Worm (Caenorhabditis elegans) whole organism, mixed stage, embryonic: ENCODE measurements around the gene F49F1.14.
"Not testable (repeated sequence)": the region's sequence is repeated elsewhere in the genome, so short reads cannot be mapped to it uniquely, and the experiment has no call there.

Source experiments
- bed-3 ChIP-seq: fragments of 200-800 bp; sonication (Bioruptor generic); optimal IDR thresholded peaks from 3 replicates; lab custom pipeline; 2018; ENCODE audit warnings: mild to moderate bottlenecking, missing genetic modification characterization, moderate library complexity, missing compliant biosample characterization
- blmp-1 ChIP-seq: fragments of 150-350 bp; optimal IDR thresholded peaks from 2 replicates; lab custom pipeline; 2014; ENCODE audit warnings: missing biosample characterization, missing genetic modification characterization
- ceh-43 ChIP-seq: fragments of 200-800 bp; sonication (Bioruptor generic); optimal IDR thresholded peaks from 2 replicates; lab custom pipeline; 2018; ENCODE audit warnings: mild to moderate bottlenecking, missing genetic modification characterization, moderate library complexity, missing compliant biosample characterization
- ceh-83 ChIP-seq: fragments of 200-800 bp; sonication (Bioruptor generic); optimal IDR thresholded peaks from 2 replicates; lab custom pipeline; 2018; ENCODE audit warnings: mild to moderate bottlenecking, missing genetic modification characterization, missing compliant biosample characterization
- ces-1 ChIP-seq: fragments of 150-350 bp; optimal IDR thresholded peaks from 2 replicates; lab custom pipeline; 2014; ENCODE audit warnings: missing biosample characterization, missing genetic modification reagents, missing genetic modification characterization
- drap-1 ChIP-seq: fragments of 200-800 bp; sonication (Bioruptor generic); optimal IDR thresholded peaks from 3 replicates; lab custom pipeline; 2018; ENCODE audit warnings: mild to moderate bottlenecking, missing genetic modification characterization, missing compliant biosample characterization
- elt-1 ChIP-seq: sonication (generic microtip); optimal IDR thresholded peaks from 2 replicates; lab custom pipeline; 2017; ENCODE audit warnings: missing genetic modification characterization, mild to moderate bottlenecking, missing compliant biosample characterization, antibody characterized with exemption, moderate library complexity, borderline replicate concordance; ENCODE audit not compliant: insufficient read depth
- elt-3 ChIP-seq: fragments of 150-350 bp; optimal IDR thresholded peaks from 2 replicates; lab custom pipeline; 2014; ENCODE audit warnings: missing biosample characterization, missing genetic modification characterization
- ham-2 ChIP-seq: fragments of 200-800 bp; sonication (Bioruptor generic); optimal IDR thresholded peaks from 2 replicates; lab custom pipeline; 2018; ENCODE audit warnings: mild to moderate bottlenecking, missing genetic modification characterization, missing compliant biosample characterization
- hlh-1 ChIP-seq: fragments of 150-350 bp; optimal IDR thresholded peaks from 2 replicates; lab custom pipeline; 2014; ENCODE audit warnings: missing biosample characterization, missing genetic modification reagents, missing genetic modification characterization
- lin-13 ChIP-seq: fragments of 150-350 bp; optimal IDR thresholded peaks from 2 replicates; lab custom pipeline; 2014; ENCODE audit warnings: missing biosample characterization, missing genetic modification characterization
- lin-32 ChIP-seq: fragments of 200-800 bp; sonication (Bioruptor generic); optimal IDR thresholded peaks from 2 replicates; lab custom pipeline; 2018; ENCODE audit warnings: mild to moderate bottlenecking, missing genetic modification characterization, missing compliant biosample characterization
- mep-1 ChIP-seq: fragments of 150-350 bp; optimal IDR thresholded peaks from 2 replicates; lab custom pipeline; 2017; ENCODE audit warnings: missing biosample characterization, missing genetic modification reagents, missing genetic modification characterization, inconsistent platforms
- mls-2 ChIP-seq: sonication (generic microtip); optimal IDR thresholded peaks from 2 replicates; lab custom pipeline; 2016; ENCODE audit warnings: mild to moderate bottlenecking, missing genetic modification characterization, moderate library complexity, missing compliant biosample characterization
- nhr-12 ChIP-seq: fragments of 150-350 bp; optimal IDR thresholded peaks from 2 replicates; lab custom pipeline; 2014; ENCODE audit warnings: missing biosample characterization, missing genetic modification characterization
- nhr-2 ChIP-seq: fragments of 150-350 bp; optimal IDR thresholded peaks from 2 replicates; lab custom pipeline; 2014; ENCODE audit warnings: missing biosample characterization, missing genetic modification characterization
- nhr-237 ChIP-seq: fragments of 150-350 bp; optimal IDR thresholded peaks from 2 replicates; lab custom pipeline; 2014; ENCODE audit warnings: missing biosample characterization, missing genetic modification characterization
- nhr-28 ChIP-seq: fragments of 150-350 bp; optimal IDR thresholded peaks from 2 replicates; lab custom pipeline; 2014; ENCODE audit warnings: missing biosample characterization, missing genetic modification characterization
- nhr-76 ChIP-seq: sonication (generic microtip); optimal IDR thresholded peaks from 2 replicates; lab custom pipeline; 2017; ENCODE audit warnings: missing biosample characterization, missing genetic modification characterization
- sem-2 ChIP-seq: fragments of 200-800 bp; sonication (Bioruptor generic); optimal IDR thresholded peaks from 2 replicates; lab custom pipeline; 2018; ENCODE audit warnings: mild to moderate bottlenecking, missing genetic modification characterization, missing compliant biosample characterization
- snpc-4 ChIP-seq: fragments of 150-350 bp; optimal IDR thresholded peaks from 2 replicates; lab custom pipeline; 2014; ENCODE audit warnings: missing biosample characterization, missing genetic modification characterization
- tbx-8 ChIP-seq: fragments of 200-800 bp; sonication (Bioruptor generic); optimal IDR thresholded peaks from 2 replicates; lab custom pipeline; 2018; ENCODE audit warnings: mild to moderate bottlenecking, missing genetic modification characterization, moderate library complexity, missing compliant biosample characterization
- unc-120 ChIP-seq: sonication (generic microtip); optimal IDR thresholded peaks from 2 replicates; lab custom pipeline; 2017; ENCODE audit warnings: missing genetic modification characterization, missing compliant biosample characterization; ENCODE audit not compliant: poor library complexity, severe bottlenecking
- unc-39 ChIP-seq: fragments of 150-350 bp; optimal IDR thresholded peaks from 2 replicates; lab custom pipeline; 2014; ENCODE audit warnings: missing biosample characterization, missing genetic modification characterization
- unc-62 ChIP-seq: fragments of 150-350 bp; optimal IDR thresholded peaks from 2 replicates; lab custom pipeline; 2014; ENCODE audit warnings: missing biosample characterization, missing genetic modification reagents, missing genetic modification characterization
- ztf-11 ChIP-seq: fragments of 150-350 bp; optimal IDR thresholded peaks from 2 replicates; lab custom pipeline; 2014; ENCODE audit warnings: missing biosample characterization, missing genetic modification characterization

The F49F1.14 gene

DNA sequence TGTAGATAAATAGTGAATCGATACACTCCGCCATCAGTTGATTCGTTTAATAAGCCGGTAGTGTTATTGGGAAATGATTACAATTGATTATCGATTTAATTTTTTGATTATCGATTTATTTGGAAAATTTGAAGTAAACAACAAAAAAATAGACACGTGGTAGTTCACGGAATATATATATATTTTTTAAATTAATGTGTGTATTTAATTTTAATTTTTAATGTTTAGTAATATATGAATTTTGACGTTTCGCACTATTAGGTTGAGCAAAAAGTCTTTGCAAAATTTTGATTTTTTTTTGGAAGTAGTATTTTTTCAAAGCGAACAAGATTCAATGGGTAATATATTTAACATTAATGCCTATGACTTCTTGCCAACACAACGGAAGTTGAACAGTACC lies 30.7 kb upstream of the F49F1.14 start, which contains the start of gene F49F1.12:
Gene F49F1.12, minus strand, starts transcription at position 101 of the 400 bp plus-strand sequence.
- TF ChIP-seq nhr-76 (tag; lab: Kevin White, UChicago); blmp-1; ceh-83 (GFP tag; lab: Kevin White, UChicago): not testable (repeated sequence)

DNA sequence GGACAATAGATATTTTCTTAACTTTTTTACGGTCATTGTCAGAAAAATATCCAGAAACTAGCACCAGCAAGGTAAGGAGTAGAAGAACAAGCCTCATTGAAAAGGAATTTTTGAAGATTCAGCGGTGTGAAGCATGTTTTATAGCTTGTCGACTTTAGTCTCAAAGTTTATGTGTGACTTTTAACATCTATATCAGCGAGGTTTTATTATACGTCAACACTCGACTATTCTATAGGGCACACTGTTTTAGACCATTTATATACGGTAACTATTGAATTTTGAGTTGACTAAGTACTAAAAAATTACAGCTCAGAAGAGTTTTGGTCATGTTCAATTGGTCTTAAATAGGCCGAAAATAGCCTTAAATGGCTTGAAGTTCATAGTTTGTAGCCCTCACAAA lies 29.0 kb upstream of the F49F1.14 start, which contains the start of gene F49F1.11:
Gene F49F1.11, minus strand, starts transcription at position 101 of the 400 bp plus-strand sequence.
- no peak for TF ChIP-seq hlh-1 (tag; lab: Kevin White, UChicago)

DNA sequence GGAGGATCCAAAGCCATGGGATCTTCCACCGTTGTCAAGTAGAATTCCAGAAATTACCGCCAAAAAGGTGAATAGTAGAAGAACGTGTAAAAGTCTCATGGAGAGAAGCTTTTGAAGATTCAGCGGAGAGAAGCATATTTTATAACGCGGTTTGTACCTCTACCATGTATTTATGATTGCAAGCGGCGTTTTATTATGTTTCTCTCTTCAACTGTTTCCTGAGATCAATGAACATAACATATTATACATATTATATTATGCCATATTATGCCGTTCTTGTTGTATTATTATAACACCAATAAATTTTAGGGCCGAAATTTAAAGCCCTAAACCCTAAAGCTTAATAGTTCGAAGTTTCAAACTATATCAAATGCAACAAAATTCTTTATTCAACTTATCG lies 28.0 kb upstream of the F49F1.14 start, which contains the start of gene F49F1.18:
Gene F49F1.18, minus strand, starts transcription at position 101 of the 400 bp plus-strand sequence.
- TF ChIP-seq lin-32 (no peak), mls-2 (tag; lab: Kevin White, UChicago) (no peak), unc-62 (GFP tag; lab: Kevin White, UChicago) (no peak), ceh-43 (GFP tag; lab: Kevin White, UChicago) (no peak), unc-39 (tag; lab: Kevin White, UChicago) (no peak), unc-120 (tag; lab: Kevin White, UChicago) (no peak), snpc-4 (tag; lab: Kevin White, UChicago) (no peak)

DNA sequence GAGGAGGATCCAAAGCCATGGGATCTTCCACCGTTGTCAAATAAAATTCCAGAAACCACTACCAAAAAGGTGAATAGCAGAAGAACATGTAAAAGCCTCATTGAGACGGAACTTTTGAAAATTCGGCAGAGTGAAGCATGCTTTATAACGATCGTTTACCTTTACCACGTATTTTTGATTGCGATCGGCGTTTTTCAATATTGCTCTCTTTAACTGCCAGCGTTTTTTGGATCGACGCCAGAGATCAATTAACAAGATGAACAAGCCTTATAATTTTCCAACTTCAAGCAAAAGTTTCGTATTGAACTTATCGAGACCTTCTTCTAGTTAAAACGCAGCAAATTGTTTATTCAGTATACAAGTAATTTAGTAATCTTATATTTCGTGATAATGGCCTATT lies 26.7 kb upstream of the F49F1.14 start, which contains the start of gene F49F1.10:
Gene F49F1.10, minus strand, starts transcription at position 101 of the 400 bp plus-strand sequence.
- TF ChIP-seq ces-1 (GFP tag; lab: Kevin White, UChicago): no peak
- TF ChIP-seq lin-32: no peak
- no peak for TF ChIP-seq tbx-8 (GFP tag; lab: Kevin White, UChicago)
- no peak for TF ChIP-seq ztf-11 (tag; lab: Kevin White, UChicago)
- TF ChIP-seq bed-3 (GFP tag; lab: Kevin White, UChicago): no peak
- no peak for TF ChIP-seq ceh-83 (GFP tag; lab: Kevin White, UChicago)
- TF ChIP-seq elt-1: no peak
- TF ChIP-seq unc-62 (GFP tag; lab: Kevin White, UChicago): no peak

DNA sequence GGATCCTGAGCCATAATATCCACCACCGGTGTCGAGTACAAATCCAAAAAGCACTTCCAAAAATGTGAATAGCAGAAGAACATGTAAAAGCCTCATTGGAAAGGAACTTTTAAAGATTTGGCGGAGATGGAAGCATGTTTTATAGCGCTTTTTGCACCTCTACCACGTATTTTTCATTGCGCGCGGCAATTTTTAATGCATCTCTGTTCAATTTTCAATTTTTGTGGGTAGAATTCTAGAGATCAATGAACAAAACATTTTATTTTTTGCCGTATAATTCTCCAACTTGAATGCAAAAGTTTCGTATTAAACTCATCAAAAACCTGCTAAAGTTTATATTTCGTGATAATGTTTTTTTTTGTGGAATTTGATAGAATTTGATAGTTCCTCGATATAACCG lies 25.2 kb upstream of the F49F1.14 start, which contains the start of gene F49F1.9:
Gene F49F1.9, minus strand, starts transcription at position 101 of the 400 bp plus-strand sequence.
- TF ChIP-seq lin-13 (tag; lab: Kevin White, UChicago) (no peak), elt-3 (no peak), drap-1 (GFP tag; lab: Kevin White, UChicago) (no peak), nhr-28 (tag; lab: Kevin White, UChicago) (no peak), nhr-2 (no peak), ham-2 (no peak), lin-32 (no peak)

DNA sequence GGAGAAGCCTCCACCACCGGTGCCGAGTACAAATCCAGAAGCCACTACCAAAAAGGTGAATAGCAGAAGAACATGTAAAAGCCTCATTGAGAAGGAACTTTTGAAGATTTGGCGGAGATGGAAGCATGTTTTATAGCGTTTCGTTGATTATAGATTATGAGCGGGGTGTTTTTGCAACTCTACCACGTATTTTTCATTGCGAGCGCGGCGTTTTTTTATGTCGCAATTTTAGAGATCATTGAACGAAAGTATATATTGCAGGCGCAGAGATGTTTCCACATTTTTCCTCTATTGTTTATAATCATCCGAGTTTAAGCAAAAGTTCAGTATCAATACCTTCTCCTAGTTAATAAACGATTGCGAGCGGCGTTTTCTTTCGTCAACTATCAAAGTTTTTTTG lies 23.5 kb upstream of the F49F1.14 start, which contains the start of gene F49F1.17:
Gene F49F1.17, minus strand, starts transcription at position 101 of the 400 bp plus-strand sequence.
- no peak for TF ChIP-seq sem-2 (GFP tag; lab: Kevin White, UChicago)
- no peak for TF ChIP-seq bed-3 (GFP tag; lab: Kevin White, UChicago)
- no peak for TF ChIP-seq mls-2 (tag; lab: Kevin White, UChicago)
- no peak for TF ChIP-seq elt-1

DNA sequence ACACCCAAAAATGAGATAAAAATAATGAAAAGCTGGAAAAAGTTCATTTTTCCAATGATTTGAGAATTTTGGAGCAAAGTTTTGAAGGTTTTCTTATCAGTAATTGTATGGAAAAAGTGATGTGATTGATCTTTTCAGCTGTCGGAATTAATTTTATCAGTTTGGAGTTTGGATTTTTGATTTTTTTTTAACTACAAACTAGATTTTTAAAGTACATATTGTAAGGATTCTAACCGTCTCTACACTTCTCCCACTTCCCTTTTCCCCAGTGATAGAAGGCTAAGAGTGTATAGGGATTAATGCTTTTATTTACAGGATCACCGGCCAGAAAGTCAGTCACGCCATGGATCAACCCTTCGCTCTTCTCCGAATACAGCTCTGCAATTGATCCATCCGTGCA lies 13.4 kb upstream of the F49F1.14 start, which contains the start of gene F49F1.7:
Gene F49F1.7, minus strand, starts transcription at position 101 of the 400 bp plus-strand sequence.
- TF ChIP-seq nhr-237; nhr-12 (tag; lab: Kevin White, UChicago); nhr-28 (tag; lab: Kevin White, UChicago): not testable (repeated sequence)

DNA sequence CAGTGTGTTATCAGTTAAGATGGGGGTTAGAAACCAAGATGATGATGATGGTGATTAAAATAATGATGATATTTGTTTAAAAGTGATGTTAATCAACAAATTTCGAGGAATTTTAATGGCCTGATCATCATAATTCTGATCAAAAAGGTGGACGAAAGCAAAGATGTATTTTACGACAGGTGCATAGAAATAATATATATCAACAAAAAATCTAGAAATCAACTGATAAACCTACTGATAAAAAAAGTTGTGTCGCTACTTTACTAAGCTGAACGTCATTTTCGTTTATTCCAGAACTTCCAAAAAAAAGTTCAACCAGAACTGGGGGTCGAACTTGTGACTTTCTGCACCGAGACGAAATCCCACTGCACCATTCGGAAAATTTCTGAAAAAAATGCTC lies 10.8 kb upstream of the F49F1.14 start, which contains the start of gene mul-1:
Gene mul-1, minus strand, starts transcription at position 84 of the 400 bp plus-strand sequence.
- TF ChIP-seq mep-1: no peak
- TF ChIP-seq ham-2: no peak
- no peak for TF ChIP-seq ztf-11 (tag; lab: Kevin White, UChicago)
